Worm (Caenorhabditis elegans) whole organism, late embryonic: ENCODE data around the gene unc-61.

ENCODE experiments used
- C08G9.2 ChIP-seq: sonication (generic microtip); optimal IDR thresholded peaks from 2 replicates; lab custom pipeline; 2016; ENCODE audit warnings: mild to moderate bottlenecking, missing genetic modification characterization, moderate library complexity, missing compliant biosample characterization
- C38D4.7 ChIP-seq: fragments of 200-800 bp; sonication (Bioruptor generic); optimal IDR thresholded peaks from 2 replicates; lab custom pipeline; 2018; ENCODE audit warnings: mild to moderate bottlenecking, missing genetic modification characterization, moderate library complexity, missing compliant biosample characterization
- K02D7.2 ChIP-seq: sonication (generic microtip); optimal IDR thresholded peaks from 2 replicates; lab custom pipeline; 2017; ENCODE audit warnings: mild to moderate bottlenecking, missing genetic modification characterization, missing compliant biosample characterization
- K09A11.1 ChIP-seq: sonication (generic microtip); optimal IDR thresholded peaks from 2 replicates; lab custom pipeline; 2017; ENCODE audit warnings: antibody characterized with exemption, mild to moderate bottlenecking, missing genetic modification characterization, missing compliant biosample characterization; ENCODE audit not compliant: insufficient read depth
- T23F11.4 ChIP-seq: fragments of 200-800 bp; sonication (Bioruptor generic); optimal IDR thresholded peaks from 2 replicates; lab custom pipeline; 2018; ENCODE audit warnings: mild to moderate bottlenecking, missing genetic modification characterization, missing compliant biosample characterization
- ahr-1 ChIP-seq: sonication (generic microtip); optimal IDR thresholded peaks from 2 replicates; lab custom pipeline; 2016; ENCODE audit warnings: missing genetic modification characterization, missing compliant biosample characterization
- ceh-18 ChIP-seq: sonication (generic microtip); optimal IDR thresholded peaks from 2 replicates; lab custom pipeline; 2016; ENCODE audit warnings: missing genetic modification characterization, missing compliant biosample characterization
- ceh-22 ChIP-seq: sonication (generic microtip); optimal IDR thresholded peaks from 2 replicates; lab custom pipeline; 2017; ENCODE audit warnings: missing biosample characterization, missing genetic modification characterization
- ceh-24 ChIP-seq: sonication (generic microtip); optimal IDR thresholded peaks from 2 replicates; lab custom pipeline; 2016; ENCODE audit warnings: mild to moderate bottlenecking, missing genetic modification characterization, missing compliant biosample characterization
- ceh-30 ChIP-seq: fragments of 150-350 bp; optimal IDR thresholded peaks from 2 replicates; lab custom pipeline; 2014; ENCODE audit warnings: missing biosample characterization, missing genetic modification characterization
- ceh-31 ChIP-seq: sonication (generic microtip); optimal IDR thresholded peaks from 2 replicates; lab custom pipeline; 2016; ENCODE audit warnings: missing genetic modification characterization, missing compliant biosample characterization
- ceh-48 ChIP-seq: sonication (generic microtip); optimal IDR thresholded peaks from 2 replicates; lab custom pipeline; 2016; ENCODE audit warnings: missing genetic modification characterization, inconsistent platforms, missing compliant biosample characterization
- ceh-6 ChIP-seq: fragments of 200-800 bp; sonication (Bioruptor generic); optimal IDR thresholded peaks from 2 replicates; lab custom pipeline; 2018; ENCODE audit warnings: mild to moderate bottlenecking, missing genetic modification characterization, missing compliant biosample characterization
- ceh-9 ChIP-seq: sonication (generic microtip); optimal IDR thresholded peaks from 2 replicates; lab custom pipeline; 2016; ENCODE audit warnings: mild to moderate bottlenecking, missing genetic modification characterization, inconsistent platforms, missing compliant biosample characterization
- che-1 ChIP-seq: sonication (generic microtip); optimal IDR thresholded peaks from 2 replicates; lab custom pipeline; 2016; ENCODE audit warnings: mild to moderate bottlenecking, missing genetic modification characterization, missing compliant biosample characterization
- dmd-4 ChIP-seq: sonication (generic microtip); optimal IDR thresholded peaks from 2 replicates; lab custom pipeline; 2016; ENCODE audit warnings: borderline replicate concordance, missing genetic modification characterization, missing compliant biosample characterization
- dve-1 ChIP-seq: sonication (generic microtip); optimal IDR thresholded peaks from 2 replicates; lab custom pipeline; 2017; ENCODE audit warnings: antibody characterized with exemption, mild to moderate bottlenecking, missing genetic modification characterization, missing compliant biosample characterization
- elt-2 ChIP-seq: sonication (generic microtip); optimal IDR thresholded peaks from 2 replicates; lab custom pipeline; 2016; ENCODE audit warnings: missing genetic modification reagents, missing genetic modification characterization, missing compliant biosample characterization
- ets-4 ChIP-seq: sonication (generic microtip); optimal IDR thresholded peaks from 2 replicates; lab custom pipeline; 2016; ENCODE audit warnings: missing genetic modification characterization, missing compliant biosample characterization
- eyg-1 ChIP-seq: sonication (generic microtip); optimal IDR thresholded peaks from 2 replicates; lab custom pipeline; 2016; ENCODE audit warnings: missing genotype, missing genetic modification characterization, missing compliant biosample characterization
- fkh-10 ChIP-seq: fragments of 150-350 bp; optimal IDR thresholded peaks from 2 replicates; lab custom pipeline; 2014; ENCODE audit warnings: missing biosample characterization, missing genetic modification reagents, missing genetic modification characterization
- hlh-13 ChIP-seq: fragments of 200-800 bp; sonication (Bioruptor generic); optimal IDR thresholded peaks from 2 replicates; lab custom pipeline; 2018; ENCODE audit warnings: mild to moderate bottlenecking, missing genetic modification characterization, missing compliant biosample characterization
- hlh-30 ChIP-seq: sonication (generic microtip); optimal IDR thresholded peaks from 2 replicates; lab custom pipeline; 2017; ENCODE audit warnings: antibody characterized with exemption, missing genetic modification characterization, missing compliant biosample characterization; ENCODE audit not compliant: insufficient read depth
- lin-11 ChIP-seq: fragments of 200-800 bp; sonication (Bioruptor generic); optimal IDR thresholded peaks from 2 replicates; lab custom pipeline; 2018; ENCODE audit warnings: mild to moderate bottlenecking, missing genetic modification characterization, missing compliant biosample characterization
- madf-2 ChIP-seq: sonication (generic microtip); optimal IDR thresholded peaks from 2 replicates; lab custom pipeline; 2017; ENCODE audit warnings: missing genetic modification characterization, missing compliant biosample characterization
- nfya-1 ChIP-seq: sonication (generic microtip); optimal IDR thresholded peaks from 2 replicates; lab custom pipeline; 2017; ENCODE audit warnings: missing genetic modification characterization, mild to moderate bottlenecking, missing compliant biosample characterization, antibody characterized with exemption, moderate library complexity
- odd-2 ChIP-seq: sonication (generic microtip); optimal IDR thresholded peaks from 2 replicates; lab custom pipeline; 2017; ENCODE audit warnings: antibody characterized with exemption, mild to moderate bottlenecking, missing genetic modification characterization, missing compliant biosample characterization
- pax-1 ChIP-seq: fragments of 150-350 bp; optimal IDR thresholded peaks from 2 replicates; lab custom pipeline; 2014; ENCODE audit warnings: missing biosample characterization, missing genetic modification characterization
- pha-2 ChIP-seq: sonication (generic microtip); optimal IDR thresholded peaks from 2 replicates; lab custom pipeline; 2017; ENCODE audit warnings: mild to moderate bottlenecking, missing genetic modification characterization, missing compliant biosample characterization
- pha-4 ChIP-seq: fragments of 150-350 bp; optimal IDR thresholded peaks from 2 replicates; lab custom pipeline; 2018; ENCODE audit warnings: missing biosample characterization, missing genetic modification reagents, missing genetic modification characterization
- pros-1 ChIP-seq: fragments of 150-350 bp; optimal IDR thresholded peaks from 2 replicates; lab custom pipeline; 2014; ENCODE audit warnings: missing biosample characterization, missing genetic modification reagents, missing genetic modification characterization
- ref-2 ChIP-seq: sonication (generic microtip); optimal IDR thresholded peaks from 2 replicates; lab custom pipeline; 2016; ENCODE audit warnings: missing genetic modification characterization, missing compliant biosample characterization
- sox-2 ChIP-seq: fragments of 200-800 bp; sonication (Bioruptor generic); IDR thresholded peaks from 2 replicates; pipeline ENCODE4 v1.3.6; 2022; ENCODE audit warnings: missing genetic modification reagents, missing genetic modification characterization, missing compliant biosample characterization
- syd-9 ChIP-seq: sonication (generic microtip); optimal IDR thresholded peaks from 2 replicates; lab custom pipeline; 2016; ENCODE audit warnings: mild to moderate bottlenecking, missing genetic modification characterization, moderate library complexity, missing compliant biosample characterization
- tbx-2 ChIP-seq: sonication (generic microtip); optimal IDR thresholded peaks from 2 replicates; lab custom pipeline; 2016; ENCODE audit warnings: missing genetic modification characterization, missing compliant biosample characterization
- ttx-3 ChIP-seq: sonication (generic microtip); optimal IDR thresholded peaks from 2 replicates; lab custom pipeline; 2016; ENCODE audit warnings: missing genetic modification reagents, missing genetic modification characterization, missing compliant biosample characterization
- unc-3 ChIP-seq, 2 experiments: fragments of 200-800 bp in 1 of 2; sonication (Bioruptor generic) in 1 of 2; sonication (generic microtip) in 1 of 2; conservative IDR thresholded peaks in 1 of 2; optimal IDR thresholded peaks in 1 of 2; 2 replicates each; pipeline versions ENCODE4 v1.3.6 to Lab custom; 2016 to 2022; ENCODE audit warnings: missing compliant biosample characterization in 2 of 2, missing genetic modification characterization in 2 of 2, missing genetic modification reagents in 1 of 2
- unc-42 ChIP-seq: sonication (generic microtip); optimal IDR thresholded peaks from 2 replicates; lab custom pipeline; 2016; ENCODE audit warnings: missing genotype, missing genetic modification characterization, missing compliant biosample characterization
- unc-55 ChIP-seq: sonication (generic microtip); optimal IDR thresholded peaks from 2 replicates; lab custom pipeline; 2017; ENCODE audit warnings: missing biosample characterization, missing genetic modification reagents, missing genetic modification characterization
- unc-86 ChIP-seq: sonication (generic microtip); optimal IDR thresholded peaks from 2 replicates; lab custom pipeline; 2016; ENCODE audit warnings: missing genetic modification characterization, missing compliant biosample characterization
- zip-5 ChIP-seq: sonication (generic microtip); optimal IDR thresholded peaks from 2 replicates; lab custom pipeline; 2016; ENCODE audit warnings: missing genetic modification characterization, missing compliant biosample characterization
- ztf-16 ChIP-seq: sonication (generic microtip); optimal IDR thresholded peaks from 2 replicates; lab custom pipeline; 2017; ENCODE audit warnings: missing genetic modification characterization, missing compliant biosample characterization

unc-61 gene

ce11 chrV:14711077-14711476 is 23.0 kb downstream of the unc-61 start, which contains the start of gene ssp-33:
Gene ssp-33, plus strand, starts transcription at chrV:14711377.
- no peak for TF ChIP-seq ref-2 (tag; lab: Kevin White, UChicago)
- TF ChIP-seq, all 69 proteins: peak for 0

DNA sequence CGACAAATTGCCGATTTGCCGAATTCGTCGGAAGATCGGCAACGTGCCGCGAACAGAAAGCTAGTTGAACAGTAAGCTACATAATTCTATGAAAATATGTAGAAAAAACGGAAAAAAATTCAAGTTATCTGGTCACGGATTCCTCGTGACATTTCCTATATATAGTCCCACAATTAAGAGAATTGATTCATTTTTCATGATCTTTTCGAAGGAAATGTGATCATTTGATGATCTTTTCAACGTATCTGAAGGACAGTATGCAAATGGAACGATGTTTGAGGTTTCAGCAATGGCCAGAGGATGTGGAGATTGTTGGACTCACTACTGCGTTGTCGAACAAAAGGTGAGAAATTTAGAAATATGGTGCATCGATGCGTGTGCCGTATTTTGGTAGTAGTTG is 26.1 kb downstream of the unc-61 start, which contains the start of gene R08A2.9:
TSS of gene R08A2.9 (plus strand) at position 301 of the 400 bp plus-strand sequence.
- TF ChIP-seq hlh-30: no peak
- no peak for TF ChIP-seq ref-2 (tag; lab: Kevin White, UChicago)
- no peak for TF ChIP-seq ceh-9 (tag; lab: Kevin White, UChicago)
- TF ChIP-seq unc-3 (GFP tag; conservative IDR thresholded peaks at IDR 0.05; lab: Robert Waterston, UW): no peak
- TF ChIP-seq unc-3 (tag; optimal IDR thresholded peaks at IDR 0.05; lab: Kevin White, UChicago): no peak
- no peak for TF ChIP-seq eyg-1 (tag; lab: Kevin White, UChicago)
- TF ChIP-seq tbx-2: no peak
- TF ChIP-seq T23F11.4: no peak
- TF ChIP-seq syd-9: no peak
- TF ChIP-seq nfya-1 (tag; lab: Kevin White, UChicago): no peak
- TF ChIP-seq, all 69 proteins: peak for 0

ce11 chrV:14698666-14699065 is 35.4 kb downstream of the unc-61 start, which contains the start of gene set-5:
Gene set-5, plus strand, starts transcription at chrV:14698966.
- TF ChIP-seq ceh-9 (tag; lab: Kevin White, UChicago) (no peak), ceh-22 (no peak)

ce11 chrV:14698005-14698404 is 36.0 kb downstream of the unc-61 start:
- TF ChIP-seq ref-2 (tag; lab: Kevin White, UChicago) (no peak), elt-2 (tag; lab: Kevin White, UChicago) (no peak), nfya-1 (tag; lab: Kevin White, UChicago) (no peak), pha-4 (tag; lab: Kevin White, UChicago) (no peak), odd-2 (tag; lab: Kevin White, UChicago) (no peak), hlh-13 (no peak), ttx-3 (tag; lab: Kevin White, UChicago) (no peak), dmd-4 (tag; lab: Kevin White, UChicago) (no peak), ceh-31 (tag; lab: Kevin White, UChicago) (no peak), pha-2 (no peak), ceh-22 (no peak), che-1 (no peak), K09A11.1 (tag; lab: Kevin White, UChicago) (no peak), C38D4.7 (GFP tag; lab: Kevin White, UChicago) (no peak), unc-86 (tag; lab: Kevin White, UChicago) (no peak)
- TF ChIP-seq, all 69 proteins: peak for 0

DNA sequence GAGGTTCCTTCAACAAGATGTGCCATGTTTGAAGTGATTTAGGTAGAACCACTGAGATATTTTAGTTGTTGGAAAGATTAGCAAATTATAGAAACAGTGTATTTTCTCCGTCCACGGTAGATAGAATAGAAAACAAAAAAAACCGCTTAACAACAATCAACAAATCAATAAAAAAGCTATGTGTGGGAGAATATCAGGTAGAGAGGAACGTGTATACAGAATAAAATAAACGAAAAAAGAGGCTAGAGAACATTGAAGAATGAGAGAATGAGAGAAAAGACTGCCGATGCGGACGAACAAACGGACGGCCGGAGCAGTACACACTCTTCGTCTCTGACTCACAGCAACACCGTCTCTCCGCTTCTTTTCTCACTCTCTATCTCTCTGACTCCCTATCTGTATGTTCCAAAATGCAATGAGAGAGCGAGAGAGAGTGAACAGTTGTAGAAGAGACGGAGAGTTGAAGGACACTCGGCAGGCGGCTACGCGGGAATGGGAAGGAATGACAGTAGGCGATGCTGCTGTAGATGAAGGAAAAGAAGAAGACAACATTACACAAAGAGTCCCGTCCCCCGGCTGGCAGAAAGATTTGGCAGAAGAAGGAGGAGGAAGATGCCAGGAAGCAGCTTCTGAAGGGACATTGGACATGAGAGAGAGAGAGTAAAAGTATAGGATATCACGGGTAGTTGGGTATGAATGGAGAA is 37.3 kb downstream of the unc-61 start, which contains the start of gene unc-112:
TSS of gene unc-112 (minus strand) at position 51 of the 704 bp plus-strand sequence.
- TF ChIP-seq eyg-1 (tag; lab: Kevin White, UChicago): peak; percentile 24
- TF ChIP-seq C08G9.2: peak; percentile 74
- peak; percentile 53 for TF ChIP-seq ets-4 (tag; lab: Kevin White, UChicago)
- peak; percentile 91 for TF ChIP-seq ceh-31 (tag; lab: Kevin White, UChicago)
- no peak for TF ChIP-seq zip-5 (tag; lab: Kevin White, UChicago)
- no peak for TF ChIP-seq elt-2 (tag; lab: Kevin White, UChicago)
- peak; percentile 96 for TF ChIP-seq unc-55 (GFP tag; lab: Kevin White, UChicago)
- no peak for TF ChIP-seq madf-2
- peak; percentile 20 for TF ChIP-seq ceh-6 (GFP tag; lab: Kevin White, UChicago)
- no peak for TF ChIP-seq fkh-10 (GFP tag; lab: Kevin White, UChicago)
- TF ChIP-seq ztf-16 (tag; lab: Kevin White, UChicago): peak; percentile 17
- no peak for TF ChIP-seq ahr-1 (tag; lab: Kevin White, UChicago)
- peak; percentile 81 for TF ChIP-seq ceh-30 (tag; lab: Kevin White, UChicago)
- TF ChIP-seq lin-11 (tag; lab: Kevin White, UChicago): no peak
- peak; percentile 3 for TF ChIP-seq ceh-48 (tag; lab: Kevin White, UChicago)
- TF ChIP-seq tbx-2: peak; percentile 93
- TF ChIP-seq ceh-18: peak; percentile 95
- TF ChIP-seq pros-1 (tag; lab: Kevin White, UChicago): peak; percentile 32
- no peak for TF ChIP-seq sox-2
- TF ChIP-seq ceh-24 (tag; lab: Kevin White, UChicago): no peak
- TF ChIP-seq dve-1 (tag; lab: Kevin White, UChicago): no peak
- TF ChIP-seq ref-2 (tag; lab: Kevin White, UChicago): peak; percentile 89
- TF ChIP-seq K02D7.2: no peak
- peak; percentile 6 for TF ChIP-seq C38D4.7 (GFP tag; lab: Kevin White, UChicago)
- peak; percentile 22 for TF ChIP-seq pax-1 (tag; lab: Kevin White, UChicago)
- TF ChIP-seq unc-42 (tag; lab: Kevin White, UChicago): peak; percentile 58
